Fruit fly (Drosophila melanogaster): ENCODE results near the gene Gr64c.

Gene Gr64c

DNA sequence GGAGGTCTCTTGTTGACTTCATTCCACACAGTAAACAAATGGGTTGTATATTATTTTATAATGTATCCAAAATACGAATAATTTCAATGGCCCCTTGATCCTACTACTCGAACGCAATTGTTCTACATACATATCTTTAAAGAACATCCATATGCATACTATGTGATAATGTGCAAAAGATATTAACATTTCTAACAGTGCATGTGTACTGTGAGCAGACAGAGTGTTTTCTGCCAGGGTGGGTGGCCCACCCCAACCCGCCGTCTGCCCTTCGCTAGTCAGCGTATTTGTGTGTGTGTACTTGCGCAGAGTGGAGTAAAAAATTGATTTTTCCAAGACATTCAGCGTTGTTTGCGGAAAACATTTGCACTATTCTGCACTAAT is 42.6 kb downstream of the Gr64c start (continued):
- TF ChIP-seq bowl (GFP tag; IDR thresholded peaks at IDR 0.05) = peak; percentile 29; the same call in 1 of the 2 replicates
- TF ChIP-seq nmo (GFP tag; optimal IDR thresholded peaks at IDR 0.05) = no peak
- no peak for TF ChIP-seq exex (tag; optimal IDR thresholded peaks at IDR 0.05)
- no peak for TF ChIP-seq CG18011 (GFP tag; optimal IDR thresholded peaks at IDR 0.05)
- TF ChIP-seq tup (GFP tag; optimal IDR thresholded peaks at IDR 0.05) = peak; percentile 33
- no peak for TF ChIP-seq lola (GFP tag; optimal IDR thresholded peaks at IDR 0.05)
- TF ChIP-seq Dad (GFP tag; optimal IDR thresholded peaks at IDR 0.05) = no peak
- peak; percentile 33 for TF ChIP-seq CG4707 (GFP tag; optimal IDR thresholded peaks at IDR 0.05)
- peak; percentile 76 for TF ChIP-seq bsh (GFP tag; optimal IDR thresholded peaks at IDR 0.05)
- no peak for TF ChIP-seq CG3065 (GFP tag; optimal IDR thresholded peaks at IDR 0.05)
- TF ChIP-seq CG8478 (optimal IDR thresholded peaks at IDR 0.05) = no peak
- no peak for TF ChIP-seq insv (GFP tag; optimal IDR thresholded peaks at IDR 0.05)
- TF ChIP-seq sr (GFP tag; IDR thresholded peaks at IDR 0.05) = peak; percentile 34; the same call in 1 of the 3 replicates
- TF ChIP-seq z (GFP tag; IDR thresholded peaks at IDR 0.05) = no peak
- no peak for TF ChIP-seq gro (GFP tag; optimal IDR thresholded peaks at IDR 0.05)
- no peak for TF ChIP-seq her (GFP tag; optimal IDR thresholded peaks at IDR 0.05)
- peak; percentile 55 for TF ChIP-seq CG12391 (tag; optimal IDR thresholded peaks at IDR 0.05)
- TF ChIP-seq CG12744 (GFP tag; optimal IDR thresholded peaks at IDR 0.05) = no peak
- TF ChIP-seq CG13424 (tag; optimal IDR thresholded peaks at IDR 0.05) = peak; percentile 21
- TF ChIP-seq sqz (GFP tag; optimal IDR thresholded peaks at IDR 0.05) = no peak
- TF ChIP-seq NC2α (GFP tag; optimal IDR thresholded peaks at IDR 0.05) = no peak
- TF ChIP-seq CG10979 (tag; optimal IDR thresholded peaks at IDR 0.05) = peak; percentile 29
- no peak for TF ChIP-seq CG31388 (GFP tag; optimal IDR thresholded peaks at IDR 0.05)
- no peak for TF ChIP-seq croc (GFP tag; conservative IDR thresholded peaks at IDR 0.05)
- TF ChIP-seq B-H2 (GFP tag; optimal IDR thresholded peaks at IDR 0.05) = no peak
- no peak for TF ChIP-seq CG8089 (GFP tag; optimal IDR thresholded peaks at IDR 0.05)
- no peak for TF ChIP-seq btn (GFP tag; optimal IDR thresholded peaks at IDR 0.05)
- TF ChIP-seq CG3163 (GFP tag; optimal IDR thresholded peaks at IDR 0.05) = no peak
- no peak for TF ChIP-seq CG6765 (GFP tag; optimal IDR thresholded peaks at IDR 0.05)
- TF ChIP-seq Med (GFP tag) = peak; percentile 90
- TF ChIP-seq so (GFP tag; IDR thresholded peaks at IDR 0.05) = peak; percentile 8; the same call in 1 of the 3 replicates
- TF ChIP-seq CG3838 (GFP tag; optimal IDR thresholded peaks at IDR 0.05) = no peak
- TF ChIP-seq CG7928 (GFP tag; optimal IDR thresholded peaks at IDR 0.05) = no peak
- peak; percentile 49; the same call in 1 of the 2 replicates for TF ChIP-seq wor (GFP tag; IDR thresholded peaks at IDR 0.05)
- TF ChIP-seq ac (GFP tag; optimal IDR thresholded peaks at IDR 0.05) = no peak
- TF ChIP-seq gsb-n (tag; optimal IDR thresholded peaks at IDR 0.05) = no peak
- TF ChIP-seq knrl (GFP tag; IDR thresholded peaks at IDR 0.05; ENCODE audit: partially characterized antibody) = no peak
- peak; percentile 7 for TF ChIP-seq CG31365 (tag; optimal IDR thresholded peaks at IDR 0.05)
- TF ChIP-seq oc (tag; optimal IDR thresholded peaks at IDR 0.05) = peak; percentile 54
- TF ChIP-seq CG2199 (GFP tag; IDR thresholded peaks at IDR 0.05) = peak; percentile 76; the same call in 1 of the 3 replicates
- TF ChIP-seq hth (optimal IDR thresholded peaks at IDR 0.05) = no peak
- TF ChIP-seq Dfd (GFP tag; optimal IDR thresholded peaks at IDR 0.05) = no peak
- TF ChIP-seq CG1603 (tag; optimal IDR thresholded peaks at IDR 0.05) = peak; percentile 90
- TF ChIP-seq sisA (GFP tag; IDR thresholded peaks at IDR 0.05) = peak; percentile 82
- no peak for TF ChIP-seq sc (optimal IDR thresholded peaks at IDR 0.05)
- TF ChIP-seq sc (GFP tag; optimal IDR thresholded peaks at IDR 0.05) = no peak
- no peak for TF ChIP-seq CG2129 (GFP tag; IDR thresholded peaks at IDR 0.05; ENCODE audit: partially characterized antibody)
- no peak for TF ChIP-seq C15 (GFP tag; IDR thresholded peaks at IDR 0.05)
- TF ChIP-seq CG6854 (GFP tag; optimal IDR thresholded peaks at IDR 0.05) = no peak
- TF ChIP-seq H2.0 (GFP tag; IDR thresholded peaks at IDR 0.05) = peak; percentile 76
- TF ChIP-seq CG5953 (GFP tag; IDR thresholded peaks at IDR 0.05) = peak; percentile 72; the same call in 1 of the 2 replicates
- no peak for TF ChIP-seq mld (GFP tag; IDR thresholded peaks at IDR 0.05; ENCODE audit: partially characterized antibody)

All from whole organism, embryonic.